Fruit fly (Drosophila melanogaster): Measurements from ENCODE around the gene CG32425.

dm6 chr3L:20514101-20514500 is 17.0 kb downstream of the CG32425 start:
- TF ChIP-seq CG15710 (tag; optimal IDR thresholded peaks at IDR 0.05) (no peak), rn (GFP tag; IDR thresholded peaks at IDR 0.05) (no peak), D1 (tag; optimal IDR thresholded peaks at IDR 0.05) (no peak), Ets98B (GFP tag; IDR thresholded peaks at IDR 0.05) (no peak)
